Worm (Caenorhabditis elegans): ENCODE data around the gene hlh-10.

hlh-10 gene

DNA sequence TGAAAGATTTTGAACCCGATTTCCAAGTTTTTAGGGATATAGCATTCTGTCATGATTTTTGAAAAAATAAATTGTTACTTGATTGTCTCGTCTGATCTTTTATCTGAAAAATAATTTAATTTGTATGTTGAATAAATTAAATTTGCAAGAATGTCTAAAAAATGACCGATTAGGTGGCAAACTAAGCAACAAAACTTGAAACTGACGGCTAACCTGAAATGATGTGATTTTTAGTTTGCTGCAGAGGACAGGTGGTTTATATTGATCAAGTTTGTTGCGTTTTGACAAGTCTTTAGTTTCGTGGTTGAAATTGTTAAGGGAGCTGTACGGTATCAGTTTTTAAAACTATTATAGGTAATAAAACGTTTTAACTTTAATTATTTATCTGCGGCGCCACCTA, 24.5 kb downstream of the hlh-10 start, which contains the start of gene F07C3.16:
Gene F07C3.16 (minus strand): TSS at position 101 of the 400 bp plus-strand sequence.
- no peak for TF ChIP-seq him-1 (tag; optimal IDR thresholded peaks at IDR 0.05)
- TF ChIP-seq dao-5 (tag; optimal IDR thresholded peaks at IDR 0.05), result no peak
- no peak for TF ChIP-seq W03F9.2 (tag; optimal IDR thresholded peaks at IDR 0.05)

- no peak for TF ChIP-seq dao-5 (tag; optimal IDR thresholded peaks at IDR 0.05)
- no peak for TF ChIP-seq him-1 (tag; optimal IDR thresholded peaks at IDR 0.05)
- TF ChIP-seq W03F9.2 (tag; optimal IDR thresholded peaks at IDR 0.05), result no peak
Measured at ce11 chrV:9255480-9255879, 26.5 kb downstream of the hlh-10 start.

- TF ChIP-seq dao-5 (tag; optimal IDR thresholded peaks at IDR 0.05) (no peak), W03F9.2 (tag; optimal IDR thresholded peaks at IDR 0.05) (no peak), him-1 (tag; optimal IDR thresholded peaks at IDR 0.05) (no peak)
Measured at ce11 chrV:9254012-9254696, 27.9 kb downstream of the hlh-10 start, which contains the start of gene F07C3.9. TSS of gene F07C3.9 (minus strand) at chrV:9254646.

ce11 chrV:9249932-9250331, 32.1 kb downstream of the hlh-10 start, which contains the start of gene ptd-2:
TSS of gene ptd-2 (plus strand) at chrV:9250232.
- no peak for TF ChIP-seq him-1 (tag; optimal IDR thresholded peaks at IDR 0.05)
- no peak for TF ChIP-seq dao-5 (tag; optimal IDR thresholded peaks at IDR 0.05)

DNA sequence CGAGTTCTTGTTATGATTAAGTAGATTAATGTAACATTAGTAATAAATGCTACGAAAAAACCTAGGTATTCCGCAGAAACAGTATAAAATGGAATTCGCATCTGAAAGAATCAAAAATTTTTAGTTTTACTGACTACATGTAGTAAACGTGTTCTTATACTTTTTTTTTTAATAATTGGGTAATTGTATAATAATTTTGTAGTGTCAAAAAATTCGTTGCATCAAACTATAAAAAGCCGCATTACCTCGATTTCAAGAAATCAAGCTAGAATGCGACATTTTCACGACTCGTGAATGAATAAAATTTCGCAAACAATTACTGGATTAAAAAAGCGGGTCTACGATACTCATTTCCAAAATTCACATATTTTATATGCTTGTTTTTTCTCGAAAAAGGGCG, 32.8 kb downstream of the hlh-10 start, which contains the start of gene str-94:
Gene str-94 (minus strand): TSS at position 101 of the 400 bp plus-strand sequence.
- no peak for TF ChIP-seq W03F9.2 (tag; optimal IDR thresholded peaks at IDR 0.05)
- no peak for TF ChIP-seq dao-5 (tag; optimal IDR thresholded peaks at IDR 0.05)
- TF ChIP-seq him-1 (tag; optimal IDR thresholded peaks at IDR 0.05), result no peak

ce11 chrV:9247416-9247815, 34.6 kb downstream of the hlh-10 start:
- TF ChIP-seq him-1 (tag; optimal IDR thresholded peaks at IDR 0.05), result no peak
- no peak for TF ChIP-seq dao-5 (tag; optimal IDR thresholded peaks at IDR 0.05)
- TF ChIP-seq W03F9.2 (tag; optimal IDR thresholded peaks at IDR 0.05), result no peak

- TF ChIP-seq him-1 (tag; optimal IDR thresholded peaks at IDR 0.05) (no peak), W03F9.2 (tag; optimal IDR thresholded peaks at IDR 0.05) (no peak), dao-5 (tag; optimal IDR thresholded peaks at IDR 0.05) (no peak)
Measured at ce11 chrV:9246260-9246659, 35.8 kb downstream of the hlh-10 start, which contains the start of gene aat-2. TSS of gene aat-2 (minus strand) at chrV:9246360.

DNA sequence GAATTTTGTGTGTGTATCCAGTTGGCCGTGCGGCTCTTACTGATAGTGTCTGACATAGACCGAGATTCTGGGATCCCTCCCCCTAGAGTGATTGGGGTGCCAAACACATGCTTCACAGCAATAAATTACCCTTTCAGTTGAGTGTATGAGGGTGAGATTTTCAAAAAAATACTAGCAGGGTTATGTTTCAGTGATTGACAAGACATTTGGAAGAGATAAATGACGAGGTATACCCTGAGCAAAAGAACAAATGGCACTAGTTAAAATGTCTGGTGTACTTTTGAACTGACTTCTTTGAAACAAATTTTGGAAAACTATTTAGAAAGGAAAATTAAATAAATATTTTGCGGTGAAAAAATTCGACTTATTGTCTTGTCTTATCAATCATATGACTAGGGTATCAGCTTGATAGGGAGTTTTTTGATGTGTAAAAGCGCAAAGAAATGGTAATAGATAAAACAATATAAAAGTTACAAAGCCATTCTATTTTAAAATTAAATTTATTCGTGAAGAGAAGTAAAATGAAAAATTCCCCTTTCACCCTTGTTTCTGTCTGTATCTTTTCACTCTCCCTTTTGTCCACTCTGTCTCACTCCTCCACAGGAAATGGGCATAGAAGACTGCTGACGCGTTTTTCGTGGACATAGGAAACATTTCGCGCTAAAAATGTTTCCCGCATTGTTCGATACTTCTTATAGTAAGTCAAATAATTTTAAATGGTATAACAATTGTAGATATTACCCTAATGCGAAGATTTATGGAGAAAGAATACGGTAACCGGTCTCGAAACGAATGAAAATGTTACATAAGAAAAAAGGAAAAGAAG, 38.6 kb downstream of the hlh-10 start, which contains the start of gene glo-4:
Gene glo-4 (minus strand): TSS at position 51 of the 826 bp plus-strand sequence.
- TF ChIP-seq dao-5 (tag; optimal IDR thresholded peaks at IDR 0.05) (no peak), him-1 (tag; optimal IDR thresholded peaks at IDR 0.05) (no peak), W03F9.2 (tag; optimal IDR thresholded peaks at IDR 0.05) (peak; percentile 13)

DNA sequence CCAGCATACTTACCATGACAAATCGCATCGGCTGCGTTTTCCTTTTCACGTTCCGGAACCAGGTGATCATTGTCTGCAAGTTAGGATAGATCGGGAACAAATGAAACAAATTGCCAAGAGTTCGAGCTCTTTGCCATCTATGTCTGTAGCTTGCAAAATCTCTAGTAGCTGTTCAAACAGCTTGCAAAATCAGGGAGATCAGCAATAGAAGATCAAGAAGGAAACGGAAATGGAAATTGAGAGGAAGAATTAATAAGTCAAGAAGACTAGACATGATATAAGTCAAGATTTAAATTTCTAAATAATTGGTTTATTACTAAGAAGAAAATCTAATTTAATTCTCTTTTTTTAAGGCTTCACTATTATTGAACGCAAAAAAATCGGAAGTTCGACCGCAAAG, 49.7 kb downstream of the hlh-10 start, which contains the start of gene F07C3.3:
Gene F07C3.3 (minus strand): TSS at position 101 of the 400 bp plus-strand sequence.
- TF ChIP-seq him-1 (tag; optimal IDR thresholded peaks at IDR 0.05) (no peak), dao-5 (tag; optimal IDR thresholded peaks at IDR 0.05) (no peak), W03F9.2 (tag; optimal IDR thresholded peaks at IDR 0.05) (no peak)

Data from whole organism, L4/young adult.